Fruit fly (Drosophila melanogaster) Kc167 (cell line): Measurements from ENCODE around the gene Gga.

ENCODE experiments used
- Myc ChIP-seq: fragments of >200 bp; optimal IDR thresholded peaks from 2 replicates; lab custom pipeline; 2017; ENCODE audit warnings: missing external identifiers
- h ChIP-seq: fragments of >200 bp; optimal IDR thresholded peaks from 3 replicates; lab custom pipeline; 2018; ENCODE audit warnings: missing external identifiers
- psq ChIP-seq: fragments of >200 bp; optimal IDR thresholded peaks from 2 replicates; lab custom pipeline; 2017; ENCODE audit warnings: missing external identifiers
- ttk ChIP-seq: sonication (Bioruptor generic); optimal IDR thresholded peaks from 2 replicates; lab custom pipeline; 2017; ENCODE audit warnings: missing external identifiers

dm6 chrX:9647067-9647466, 46.2 kb downstream of the Gga start:
- TF ChIP-seq psq (lab: Kevin White, UChicago) (no peak), h (no peak), ttk (lab: Kevin White, UChicago) (no peak), Myc (lab: Kevin White, UChicago) (no peak)
